Worm (Caenorhabditis elegans) whole organism, L4 larva: Measurements from ENCODE around the gene C14B1.8.

ENCODE experiments used
- R02D3.7 ChIP-seq: fragments of 150-350 bp; sonication (generic microtip); optimal IDR thresholded peaks from 3 replicates; lab custom pipeline; 2014; ENCODE audit warnings: missing biosample characterization, missing genetic modification characterization
- cey-2 ChIP-seq: sonication (generic microtip); optimal IDR thresholded peaks from 3 replicates; lab custom pipeline; 2017; ENCODE audit warnings: missing genetic modification characterization, mild to moderate bottlenecking, missing compliant biosample characterization, antibody characterized with exemption, borderline replicate concordance; ENCODE audit not compliant: insufficient read depth
- fkh-10 ChIP-seq: fragments of 150-350 bp; optimal IDR thresholded peaks from 2 replicates; lab custom pipeline; 2014; ENCODE audit warnings: missing biosample characterization, missing genetic modification reagents, missing genetic modification characterization
- hlh-30 ChIP-seq: sonication (generic microtip); optimal IDR thresholded peaks from 2 replicates; lab custom pipeline; 2017; ENCODE audit warnings: antibody characterized with exemption, mild to moderate bottlenecking, missing genetic modification characterization, missing compliant biosample characterization; ENCODE audit not compliant: insufficient read depth
- lin-13 ChIP-seq: fragments of 150-350 bp; optimal IDR thresholded peaks from 2 replicates; lab custom pipeline; 2014; ENCODE audit warnings: missing biosample characterization, missing genetic modification reagents, missing genetic modification characterization
- lsy-2 ChIP-seq, 2 experiments: fragments of 150-350 bp in 1 of 2; sonication (generic microtip) in 1 of 2; optimal IDR thresholded peaks; 2 replicates each; lab custom pipeline; 2014 to 2017; ENCODE audit warnings: missing biosample characterization in 2 of 2, missing genetic modification characterization in 2 of 2
- mep-1 ChIP-seq: fragments of 150-350 bp; sonication (generic microtip); optimal IDR thresholded peaks from 3 replicates; lab custom pipeline; 2014; ENCODE audit warnings: missing biosample characterization, missing genetic modification characterization
- nhr-28 ChIP-seq: fragments of 150-350 bp; optimal IDR thresholded peaks from 2 replicates; lab custom pipeline; 2014; ENCODE audit warnings: missing biosample characterization, missing genetic modification characterization
- unc-62 ChIP-seq, 3 experiments: fragments of 150-350 bp in 1 of 3; sonication (generic microtip); optimal IDR thresholded peaks in 2 of 3; peaks in 1 of 3; 1 replicate in 1 of 3; 2 replicates in 2 of 3; lab custom pipeline; 2014 to 2017; ENCODE audit warnings: missing biosample characterization in 3 of 3, missing genetic modification characterization in 3 of 3, missing genetic modification reagents in 3 of 3, missing genotype in 1 of 3
- zfp-3 ChIP-seq: fragments of 200-800 bp; sonication (Bioruptor generic); conservative IDR thresholded peaks from 2 replicates; pipeline ENCODE4 v1.3.6; 2022; ENCODE audit warnings: missing genetic modification reagents, missing genetic modification characterization, missing compliant biosample characterization
- ztf-11 ChIP-seq: fragments of 150-350 bp; optimal IDR thresholded peaks from 2 replicates; lab custom pipeline; 2014; ENCODE audit warnings: missing biosample characterization, missing genetic modification characterization

DNA sequence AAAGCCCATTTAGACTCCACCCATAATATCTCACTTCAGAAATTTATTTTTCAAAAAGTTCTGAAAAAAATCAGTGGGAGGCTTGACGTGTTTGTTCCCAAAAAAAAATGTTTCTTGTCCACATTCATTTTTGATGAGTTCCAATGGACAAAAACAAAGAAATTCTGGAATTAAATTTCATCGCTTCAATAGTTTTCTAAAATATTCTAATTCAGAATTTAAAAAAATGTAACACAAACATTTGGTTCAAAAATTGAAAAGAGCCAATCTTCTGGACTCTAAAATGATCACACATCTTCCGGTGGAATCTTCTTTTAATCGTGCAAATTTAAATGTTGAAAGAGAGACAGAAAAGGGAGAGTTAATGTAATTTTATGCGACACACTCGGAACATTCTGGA lies 27.0 kb downstream of the C14B1.8 start:
- TF ChIP-seq lin-13 (GFP tag; lab: Kevin White, UChicago) (no peak), nhr-28 (tag; lab: Kevin White, UChicago) (no peak), unc-62 (GFP tag; optimal IDR thresholded peaks at IDR 0.05 in 1 of 2; lab: Kevin White, UChicago) (no peak), unc-62 (tag; optimal IDR thresholded peaks at IDR 0.05; lab: Kevin White, UChicago) (no peak), ztf-11 (no peak), R02D3.7 (tag; lab: Kevin White, UChicago) (no peak), cey-2 (tag; lab: Kevin White, UChicago) (no peak), zfp-3 (no peak), fkh-10 (GFP tag; lab: Kevin White, UChicago) (no peak), mep-1 (tag; lab: Kevin White, UChicago) (no peak), lsy-2 (tag; optimal IDR thresholded peaks at IDR 0.05; lab: Kevin White, UChicago) (no peak), hlh-30 (no peak)
